Worm (Caenorhabditis elegans) whole organism, young adult: ENCODE data around the gene nyn-3.

Source experiments
- B0261.1 ChIP-seq: sonication (generic microtip); optimal IDR thresholded peaks from 2 replicates; lab custom pipeline; 2016; ENCODE audit warnings: mild to moderate bottlenecking, missing genetic modification characterization, moderate library complexity, missing compliant biosample characterization
- C06A6.2 ChIP-seq: fragments of 200-800 bp; sonication (Bioruptor generic); conservative IDR thresholded peaks from 2 replicates; pipeline ENCODE4 v1.3.6; 2022; ENCODE audit warnings: missing genetic modification characterization, missing compliant biosample characterization
- C17E4.6 ChIP-seq: fragments of 200-800 bp; sonication (Bioruptor generic); IDR thresholded peaks from 2 replicates; pipeline ENCODE4 v1.3.6; 2022; ENCODE audit warnings: missing genetic modification reagents, missing genetic modification characterization, missing compliant biosample characterization
- F23B12.7 ChIP-seq: sonication (generic microtip); optimal IDR thresholded peaks from 2 replicates; lab custom pipeline; 2017; ENCODE audit warnings: missing genetic modification characterization, mild to moderate bottlenecking, missing compliant biosample characterization, antibody characterized with exemption, moderate library complexity; ENCODE audit not compliant: insufficient read depth
- F37B4.10 ChIP-seq: fragments of 200-800 bp; sonication (Bioruptor generic); IDR thresholded peaks from 2 replicates; pipeline ENCODE4 v1.3.6; 2022; ENCODE audit warnings: missing genetic modification characterization, missing compliant biosample characterization
- ZK185.1 ChIP-seq: sonication (generic microtip); optimal IDR thresholded peaks from 2 replicates; lab custom pipeline; 2016; ENCODE audit warnings: mild to moderate bottlenecking, missing genetic modification characterization, missing compliant biosample characterization; ENCODE audit not compliant: poor library complexity, severe bottlenecking
- aptf-2 ChIP-seq: fragments of 200-800 bp; sonication (Bioruptor generic); conservative IDR thresholded peaks from 2 replicates; pipeline ENCODE4 v1.3.6; 2022; ENCODE audit warnings: missing genetic modification reagents, missing genetic modification characterization, missing compliant biosample characterization
- aptf-3 ChIP-seq: fragments of 200-800 bp; sonication (Bioruptor generic); IDR thresholded peaks from 2 replicates; pipeline ENCODE4 v1.3.6; 2022; ENCODE audit warnings: missing genetic modification characterization, missing compliant biosample characterization
- attf-3 ChIP-seq: fragments of 200-800 bp; sonication (Bioruptor generic); conservative IDR thresholded peaks from 2 replicates; pipeline ENCODE4 v1.3.6; 2022; ENCODE audit warnings: missing genetic modification reagents, missing genetic modification characterization, missing compliant biosample characterization
- bed-1 ChIP-seq: fragments of 200-800 bp; sonication (Bioruptor generic); IDR thresholded peaks from 2 replicates; pipeline ENCODE4 v1.3.6; 2022; ENCODE audit warnings: missing genetic modification reagents, missing genetic modification characterization, missing compliant biosample characterization
- cebp-1 ChIP-seq, 2 experiments: fragments of 200-800 bp in 1 of 2; sonication (Bioruptor generic) in 1 of 2; sonication (generic microtip) in 1 of 2; IDR thresholded peaks in 1 of 2; optimal IDR thresholded peaks in 1 of 2; 2 replicates each; pipeline versions ENCODE4 v1.3.6 to Lab custom; 2017 to 2022; ENCODE audit warnings: missing compliant biosample characterization in 2 of 2, missing genetic modification characterization in 2 of 2, mild to moderate bottlenecking in 1 of 2, missing genetic modification reagents in 1 of 2, moderate library complexity in 1 of 2
- ceh-100 ChIP-seq: fragments of 200-800 bp; sonication (Bioruptor generic); IDR thresholded peaks from 2 replicates; pipeline ENCODE4 v1.3.6; 2022; ENCODE audit warnings: missing genetic modification reagents, missing genetic modification characterization, missing compliant biosample characterization
- ceh-91 ChIP-seq: fragments of 200-800 bp; sonication (Bioruptor generic); IDR thresholded peaks from 2 replicates; pipeline ENCODE4 v1.3.6; 2022; ENCODE audit warnings: missing genetic modification reagents, missing genetic modification characterization, missing compliant biosample characterization
- dpl-1 ChIP-seq: fragments of 150-350 bp; optimal IDR thresholded peaks from 2 replicates; lab custom pipeline; 2014; ENCODE audit warnings: missing biosample characterization, missing genetic modification reagents, missing genetic modification characterization
- efl-1 ChIP-seq: fragments of 150-350 bp; optimal IDR thresholded peaks from 2 replicates; lab custom pipeline; 2014; ENCODE audit warnings: missing biosample characterization, missing genetic modification reagents, missing genetic modification characterization
- egl-44 ChIP-seq: fragments of 200-800 bp; sonication (Bioruptor generic); IDR thresholded peaks from 2 replicates; pipeline ENCODE4 v1.3.6; 2022; ENCODE audit warnings: missing genetic modification reagents, missing genetic modification characterization, missing compliant biosample characterization
- egrh-3 ChIP-seq: fragments of 200-800 bp; sonication (Bioruptor generic); IDR thresholded peaks from 2 replicates; pipeline ENCODE4 v1.3.6; 2022; ENCODE audit warnings: missing genetic modification reagents, missing genetic modification characterization, missing compliant biosample characterization
- let-607 ChIP-seq, 2 experiments: fragments of 200-800 bp in 1 of 2; sonication (Bioruptor generic) in 1 of 2; sonication (generic microtip) in 1 of 2; optimal IDR thresholded peaks; 2 replicates each; lab custom pipeline; 2016 to 2018; ENCODE audit warnings: mild to moderate bottlenecking in 2 of 2, missing compliant biosample characterization in 2 of 2, missing genetic modification characterization in 2 of 2, moderate library complexity in 2 of 2, missing genotype in 1 of 2
- lsl-1 ChIP-seq: fragments of 200-800 bp; sonication (Bioruptor generic); optimal IDR thresholded peaks from 2 replicates; lab custom pipeline; 2018; ENCODE audit warnings: mild to moderate bottlenecking, missing genetic modification characterization, moderate library complexity, missing compliant biosample characterization
- madf-6 ChIP-seq: fragments of 200-800 bp; sonication (Bioruptor generic); IDR thresholded peaks from 2 replicates; pipeline ENCODE4 v1.3.6; 2022; ENCODE audit warnings: missing genetic modification reagents, missing genetic modification characterization, missing compliant biosample characterization
- mes-4 ChIP-seq: sonication (generic microtip); optimal IDR thresholded peaks from 2 replicates; lab custom pipeline; 2016; ENCODE audit warnings: missing genotype, missing genetic modification characterization, missing compliant biosample characterization
- mxl-1 ChIP-seq: sonication (generic microtip); optimal IDR thresholded peaks from 2 replicates; lab custom pipeline; 2016; ENCODE audit warnings: missing genetic modification characterization, missing compliant biosample characterization
- nhr-80 ChIP-seq: sonication (generic microtip); optimal IDR thresholded peaks from 2 replicates; lab custom pipeline; 2016; ENCODE audit warnings: missing genetic modification characterization, missing compliant biosample characterization
- nhr-90 ChIP-seq: sonication (generic microtip); optimal IDR thresholded peaks from 2 replicates; lab custom pipeline; 2016; ENCODE audit warnings: missing genotype, mild to moderate bottlenecking, missing genetic modification characterization, missing compliant biosample characterization
- snpc-1.1 ChIP-seq: sonication (generic microtip); optimal IDR thresholded peaks from 2 replicates; lab custom pipeline; 2017; ENCODE audit warnings: missing genetic modification characterization, mild to moderate bottlenecking, missing compliant biosample characterization, antibody characterized with exemption, moderate library complexity, missing genotype, missing genetic modification reagents; ENCODE audit not compliant: insufficient read depth
- tbx-9 ChIP-seq: sonication (generic microtip); optimal IDR thresholded peaks from 2 replicates; lab custom pipeline; 2016; ENCODE audit warnings: borderline replicate concordance, missing genetic modification characterization, inconsistent platforms, missing compliant biosample characterization
- unc-130 ChIP-seq: sonication (generic microtip); optimal IDR thresholded peaks from 2 replicates; lab custom pipeline; 2016; ENCODE audit warnings: missing genetic modification reagents, missing genetic modification characterization, missing compliant biosample characterization
- unc-62 ChIP-seq: fragments of 150-350 bp; optimal IDR thresholded peaks from 2 replicates; lab custom pipeline; 2014; ENCODE audit warnings: missing biosample characterization, missing genetic modification reagents, missing genetic modification characterization
- xnd-1 ChIP-seq: sonication (generic microtip); optimal IDR thresholded peaks from 2 replicates; lab custom pipeline; 2016; ENCODE audit warnings: missing genotype, missing genetic modification reagents, missing genetic modification characterization, missing compliant biosample characterization
- ztf-22 ChIP-seq: fragments of 200-800 bp; sonication (Bioruptor generic); optimal IDR thresholded peaks from 2 replicates; lab custom pipeline; 2018; ENCODE audit warnings: mild to moderate bottlenecking, missing genetic modification characterization, moderate library complexity, missing compliant biosample characterization

Gene nyn-3

ce11 chrII:6260684-6261083, 31.7 kb downstream of the nyn-3 start, which contains the start of gene nmgp-1:
nmgp-1 (plus strand) TSS chrII:6260857.
- TF ChIP-seq madf-6: no peak
- TF ChIP-seq nhr-80 (tag; lab: Kevin White, UChicago): peak; percentile 17

DNA sequence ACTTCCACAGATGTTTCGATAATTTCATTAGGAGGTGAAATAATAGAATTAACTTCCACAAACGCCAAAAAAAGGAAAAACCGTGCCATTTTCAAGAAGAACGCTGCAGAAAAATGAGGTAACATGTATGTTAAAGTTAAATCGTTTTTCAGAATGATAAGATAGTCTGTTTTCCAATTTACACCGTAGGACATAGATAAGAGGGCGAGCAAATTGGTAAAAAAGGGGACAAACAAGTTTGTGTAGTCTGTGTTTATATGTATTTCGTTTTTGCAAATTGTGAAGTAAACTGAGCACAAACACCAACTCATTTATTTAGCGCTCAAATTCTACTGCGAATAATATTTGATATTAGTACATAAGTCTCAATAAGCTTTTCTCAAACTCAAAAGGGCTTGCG, 32.6 kb downstream of the nyn-3 start, which contains the start of gene F13H8.11:
Gene F13H8.11, minus strand, starts transcription at position 155 of the 400 bp plus-strand sequence.
- no peak for TF ChIP-seq snpc-1.1 (tag; lab: Kevin White, UChicago)
- TF ChIP-seq nhr-80 (tag; lab: Kevin White, UChicago): peak; percentile 58

ce11 chrII:6257220-6257877, 35.1 kb downstream of the nyn-3 start:
- no peak for TF ChIP-seq unc-130 (GFP tag; lab: Kevin White, UChicago)
- TF ChIP-seq snpc-1.1 (tag; lab: Kevin White, UChicago): no peak
- no peak for TF ChIP-seq nhr-90 (tag; lab: Kevin White, UChicago)
- no peak for TF ChIP-seq egl-44 (GFP tag; lab: Robert Waterston, UW)
- no peak for TF ChIP-seq dpl-1 (GFP tag; lab: Kevin White, UChicago)
- no peak for TF ChIP-seq egrh-3 (GFP tag; lab: Robert Waterston, UW)
- TF ChIP-seq unc-62 (GFP tag; lab: Kevin White, UChicago): no peak
- TF ChIP-seq ceh-91: no peak
- TF ChIP-seq efl-1 (GFP tag; lab: Kevin White, UChicago): no peak
- TF ChIP-seq tbx-9 (tag; lab: Kevin White, UChicago): no peak
- TF ChIP-seq cebp-1 (GFP tag; IDR thresholded peaks at IDR 0.05; lab: Robert Waterston, UW): no peak
- no peak for TF ChIP-seq cebp-1 (tag; optimal IDR thresholded peaks at IDR 0.05; lab: Kevin White, UChicago)
- TF ChIP-seq B0261.1 (tag; lab: Kevin White, UChicago): no peak
- TF ChIP-seq C06A6.2: no peak
- TF ChIP-seq F37B4.10: no peak
- no peak for TF ChIP-seq mes-4 (tag; lab: Kevin White, UChicago)
- TF ChIP-seq xnd-1: no peak
- no peak for TF ChIP-seq aptf-2 (GFP tag; lab: Robert Waterston, UW)

DNA sequence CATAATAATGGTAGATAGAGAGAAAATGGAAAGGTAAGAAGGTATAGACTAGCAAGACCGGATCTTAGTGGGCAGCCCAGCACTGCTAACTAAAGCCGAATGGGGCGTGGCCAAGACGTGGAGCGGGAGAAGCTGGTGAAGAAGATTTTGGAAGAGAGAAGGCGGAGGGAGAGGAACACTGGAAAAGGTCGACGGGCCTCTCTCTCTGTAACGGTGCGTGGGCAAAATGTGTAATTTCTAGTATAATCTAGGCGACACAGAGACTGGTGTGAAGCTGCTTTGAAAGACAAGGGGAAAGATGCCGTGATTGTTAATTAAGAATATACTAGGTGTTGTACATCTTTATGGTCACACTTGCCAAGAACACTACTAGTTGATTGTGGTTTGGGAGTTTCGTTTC, 36.4 kb downstream of the nyn-3 start, which contains the start of gene F13H8.5:
Gene F13H8.5, minus strand, starts transcription at position 101 of the 400 bp plus-strand sequence.
- TF ChIP-seq unc-62 (GFP tag; lab: Kevin White, UChicago) (no peak), ztf-22 (GFP tag; lab: Kevin White, UChicago) (no peak), let-607 (tag; optimal IDR thresholded peaks at IDR 0.05; lab: Kevin White, UChicago) (no peak), bed-1 (GFP tag; lab: Robert Waterston, UW) (no peak), aptf-3 (GFP tag; lab: Robert Waterston, UW) (no peak), attf-3 (no peak), mxl-1 (tag; lab: Kevin White, UChicago) (no peak), ceh-100 (no peak), F23B12.7 (tag; lab: Kevin White, UChicago) (no peak), dpl-1 (GFP tag; lab: Kevin White, UChicago) (no peak), ZK185.1 (tag; lab: Kevin White, UChicago) (no peak), C17E4.6 (GFP tag; lab: Robert Waterston, UW) (no peak), lsl-1 (GFP tag; lab: Kevin White, UChicago) (no peak), tbx-9 (tag; lab: Kevin White, UChicago) (no peak)
